Worm (Caenorhabditis elegans): Measurements from ENCODE around the gene ctf-4.

ctf-4 gene

ce11 chrV:10931189-10931588 lies 34.1 kb downstream of the ctf-4 start, which contains the start of gene scvp-1:
TSS of gene scvp-1 (minus strand) at chrV:10931289.
- no peak for TF ChIP-seq fkh-10 (GFP tag; optimal IDR thresholded peaks at IDR 0.05)
- TF ChIP-seq elt-4 (tag; optimal IDR thresholded peaks at IDR 0.05), result no peak
- TF ChIP-seq ceh-24 (tag; optimal IDR thresholded peaks at IDR 0.05), result no peak
- TF ChIP-seq T23F11.4 (GFP tag; optimal IDR thresholded peaks at IDR 0.05), result no peak
- no peak for TF ChIP-seq dmd-4 (tag; optimal IDR thresholded peaks at IDR 0.05; ENCODE audit: borderline replicate concordance)

- TF ChIP-seq ceh-18 (tag; optimal IDR thresholded peaks at IDR 0.05) (no peak), ceh-24 (tag; optimal IDR thresholded peaks at IDR 0.05) (no peak), unc-3 (GFP tag; conservative IDR thresholded peaks at IDR 0.05) (no peak), unc-3 (tag; optimal IDR thresholded peaks at IDR 0.05) (no peak), elt-2 (tag; optimal IDR thresholded peaks at IDR 0.05) (no peak), pros-1 (tag; optimal IDR thresholded peaks at IDR 0.05) (no peak), zip-5 (tag; optimal IDR thresholded peaks at IDR 0.05) (no peak), hlh-30 (tag; optimal IDR thresholded peaks at IDR 0.05; ENCODE audit: insufficient read depth) (no peak), dmd-4 (tag; optimal IDR thresholded peaks at IDR 0.05; ENCODE audit: borderline replicate concordance) (no peak), fax-1 (tag; optimal IDR thresholded peaks at IDR 0.05) (no peak), nhr-11 (tag; optimal IDR thresholded peaks at IDR 0.05) (no peak), T23F11.4 (GFP tag; optimal IDR thresholded peaks at IDR 0.05) (no peak), C38D4.7 (GFP tag; optimal IDR thresholded peaks at IDR 0.05) (no peak), lim-6 (tag; optimal IDR thresholded peaks at IDR 0.05) (no peak), sox-4 (tag; optimal IDR thresholded peaks at IDR 0.05) (no peak), K02D7.2 (tag; optimal IDR thresholded peaks at IDR 0.05) (no peak), unc-86 (tag; optimal IDR thresholded peaks at IDR 0.05) (no peak), eyg-1 (tag; optimal IDR thresholded peaks at IDR 0.05) (no peak)
Measured at ce11 chrV:10929511-10929910, 35.8 kb downstream of the ctf-4 start, which contains the start of gene F58B4.3. TSS of gene F58B4.3 (plus strand) at chrV:10929811.

ce11 chrV:10925658-10926057 lies 39.7 kb downstream of the ctf-4 start:
- TF ChIP-seq hlh-30 (tag; optimal IDR thresholded peaks at IDR 0.05; ENCODE audit: insufficient read depth) (no peak), nhr-11 (tag; optimal IDR thresholded peaks at IDR 0.05) (no peak), C38D4.7 (GFP tag; optimal IDR thresholded peaks at IDR 0.05) (no peak), pqm-1 (tag; optimal IDR thresholded peaks at IDR 0.05) (no peak), C08G9.2 (tag; optimal IDR thresholded peaks at IDR 0.05) (no peak), che-1 (tag; optimal IDR thresholded peaks at IDR 0.05) (no peak), ceh-31 (tag; optimal IDR thresholded peaks at IDR 0.05) (no peak), hlh-15 (tag; optimal IDR thresholded peaks at IDR 0.05) (no peak), ceh-24 (tag; optimal IDR thresholded peaks at IDR 0.05) (no peak), dmd-4 (tag; optimal IDR thresholded peaks at IDR 0.05; ENCODE audit: borderline replicate concordance) (no peak), fkh-10 (GFP tag; optimal IDR thresholded peaks at IDR 0.05) (no peak), pag-3 (tag; optimal IDR thresholded peaks at IDR 0.05; ENCODE audit: borderline replicate concordance) (no peak), syd-9 (tag; optimal IDR thresholded peaks at IDR 0.05) (no peak), Y22D7AL.16 (tag; optimal IDR thresholded peaks at IDR 0.05) (no peak), hlh-8 (tag; optimal IDR thresholded peaks at IDR 0.05) (no peak), unc-3 (GFP tag; conservative IDR thresholded peaks at IDR 0.05) (no peak), unc-3 (tag; optimal IDR thresholded peaks at IDR 0.05) (no peak)

ce11 chrV:10924731-10925130 lies 40.6 kb downstream of the ctf-4 start, which contains the start of gene F58B4.6:
TSS of gene F58B4.6 (plus strand) at chrV:10925031.
- TF ChIP-seq sox-4 (tag; optimal IDR thresholded peaks at IDR 0.05) (no peak), sox-2 (GFP tag; IDR thresholded peaks at IDR 0.05) (no peak), pros-1 (tag; optimal IDR thresholded peaks at IDR 0.05) (no peak), lin-11 (tag; optimal IDR thresholded peaks at IDR 0.05) (no peak), ceh-45 (GFP tag; IDR thresholded peaks at IDR 0.05) (no peak), pha-2 (tag; optimal IDR thresholded peaks at IDR 0.05) (no peak), gmeb-2 (tag; optimal IDR thresholded peaks at IDR 0.05) (no peak), ahr-1 (tag; optimal IDR thresholded peaks at IDR 0.05) (no peak), ets-4 (tag; optimal IDR thresholded peaks at IDR 0.05) (no peak), Y22D7AL.16 (tag; optimal IDR thresholded peaks at IDR 0.05) (no peak), nfya-1 (tag; optimal IDR thresholded peaks at IDR 0.05) (no peak), ceh-24 (tag; optimal IDR thresholded peaks at IDR 0.05) (no peak), dve-1 (tag; optimal IDR thresholded peaks at IDR 0.05) (no peak), tbx-7 (tag; optimal IDR thresholded peaks at IDR 0.05) (no peak), ceh-9 (tag; optimal IDR thresholded peaks at IDR 0.05) (no peak), madf-2 (tag; optimal IDR thresholded peaks at IDR 0.05) (no peak)
